Worm (Caenorhabditis elegans) whole organism, young adult: ENCODE data around the gene srx-137.

ENCODE experiments used
- F39B2.1 ChIP-seq: fragments of 200-800 bp; sonication (Bioruptor generic); IDR thresholded peaks from 2 replicates; pipeline ENCODE4 v1.3.6; 2022; ENCODE audit warnings: missing genetic modification reagents, missing genetic modification characterization, missing compliant biosample characterization
- F57A8.1 ChIP-seq: fragments of 200-800 bp; sonication (Bioruptor generic); optimal IDR thresholded peaks from 2 replicates; lab custom pipeline; 2018; ENCODE audit warnings: mild to moderate bottlenecking, missing genetic modification characterization, moderate library complexity, missing compliant biosample characterization
- F57C9.4 ChIP-seq: sonication (generic microtip); optimal IDR thresholded peaks from 2 replicates; lab custom pipeline; 2017; ENCODE audit warnings: mild to moderate bottlenecking, missing genetic modification characterization, missing compliant biosample characterization
- K11D2.4 ChIP-seq: fragments of 200-800 bp; sonication (Bioruptor generic); IDR thresholded peaks from 2 replicates; pipeline ENCODE4 v1.3.6; 2022; ENCODE audit warnings: missing genetic modification reagents, missing genetic modification characterization, missing compliant biosample characterization
- T26A5.8 ChIP-seq: sonication (generic microtip); optimal IDR thresholded peaks from 2 replicates; lab custom pipeline; 2016; ENCODE audit warnings: missing genetic modification characterization, missing compliant biosample characterization
- Y79H2A.3 ChIP-seq: fragments of 200-800 bp; sonication (Bioruptor generic); conservative IDR thresholded peaks from 2 replicates; pipeline ENCODE4 v1.3.6; 2022; ENCODE audit warnings: missing genetic modification reagents, missing genetic modification characterization, missing compliant biosample characterization
- attf-3 ChIP-seq: fragments of 200-800 bp; sonication (Bioruptor generic); conservative IDR thresholded peaks from 2 replicates; pipeline ENCODE4 v1.3.6; 2022; ENCODE audit warnings: missing genetic modification reagents, missing genetic modification characterization, missing compliant biosample characterization
- attf-5 ChIP-seq: fragments of 200-800 bp; sonication (Bioruptor generic); optimal IDR thresholded peaks from 2 replicates; lab custom pipeline; 2018; ENCODE audit warnings: mild to moderate bottlenecking, missing genetic modification characterization, missing compliant biosample characterization
- cebp-2 ChIP-seq: fragments of 200-800 bp; sonication (Bioruptor generic); IDR thresholded peaks from 2 replicates; pipeline ENCODE4 v1.3.6; 2022; ENCODE audit warnings: missing genetic modification characterization, missing compliant biosample characterization
- ceh-100 ChIP-seq: fragments of 200-800 bp; sonication (Bioruptor generic); IDR thresholded peaks from 2 replicates; pipeline ENCODE4 v1.3.6; 2022; ENCODE audit warnings: missing genetic modification reagents, missing genetic modification characterization, missing compliant biosample characterization
- ceh-40 ChIP-seq: fragments of 200-800 bp; sonication (Bioruptor generic); IDR thresholded peaks from 2 replicates; pipeline ENCODE4 v1.3.6; 2022; ENCODE audit warnings: missing genetic modification characterization, missing compliant biosample characterization
- ceh-79 ChIP-seq: sonication (generic microtip); optimal IDR thresholded peaks from 2 replicates; lab custom pipeline; 2017; ENCODE audit warnings: mild to moderate bottlenecking, missing genetic modification characterization, missing compliant biosample characterization
- ceh-91 ChIP-seq: fragments of 200-800 bp; sonication (Bioruptor generic); IDR thresholded peaks from 2 replicates; pipeline ENCODE4 v1.3.6; 2022; ENCODE audit warnings: missing genetic modification reagents, missing genetic modification characterization, missing compliant biosample characterization
- chd-7 ChIP-seq: sonication (generic microtip); optimal IDR thresholded peaks from 2 replicates; lab custom pipeline; 2016; ENCODE audit warnings: mild to moderate bottlenecking, missing genetic modification characterization, moderate library complexity, missing compliant biosample characterization
- efl-1 ChIP-seq: fragments of 150-350 bp; optimal IDR thresholded peaks from 2 replicates; lab custom pipeline; 2014; ENCODE audit warnings: missing biosample characterization, missing genetic modification reagents, missing genetic modification characterization
- egl-18 ChIP-seq: fragments of 200-800 bp; sonication (Bioruptor generic); IDR thresholded peaks from 2 replicates; pipeline ENCODE4 v1.3.6; 2022; ENCODE audit warnings: missing genetic modification reagents, missing genetic modification characterization, missing compliant biosample characterization
- egl-44 ChIP-seq: fragments of 200-800 bp; sonication (Bioruptor generic); IDR thresholded peaks from 2 replicates; pipeline ENCODE4 v1.3.6; 2022; ENCODE audit warnings: missing genetic modification reagents, missing genetic modification characterization, missing compliant biosample characterization
- ets-4 ChIP-seq: fragments of 200-800 bp; sonication (Bioruptor generic); optimal IDR thresholded peaks from 2 replicates; lab custom pipeline; 2018; ENCODE audit warnings: mild to moderate bottlenecking, missing genetic modification characterization, missing compliant biosample characterization
- fkh-3 ChIP-seq: sonication (generic microtip); optimal IDR thresholded peaks from 2 replicates; lab custom pipeline; 2016; ENCODE audit warnings: mild to moderate bottlenecking, missing genetic modification characterization, missing compliant biosample characterization
- hlh-12 ChIP-seq: sonication (generic microtip); optimal IDR thresholded peaks from 2 replicates; lab custom pipeline; 2016; ENCODE audit warnings: missing genetic modification characterization, missing compliant biosample characterization
- hmg-1.2 ChIP-seq: fragments of 200-800 bp; sonication (Bioruptor generic); IDR thresholded peaks from 2 replicates; pipeline ENCODE4 v1.3.6; 2022; ENCODE audit warnings: missing genetic modification reagents, missing genetic modification characterization, missing compliant biosample characterization
- lin-35 ChIP-seq, 3 experiments: fragments of 150-350 bp in 2 of 3; sonication (generic microtip) in 1 of 3; optimal IDR thresholded peaks; 2 replicates each; lab custom pipeline; 2014 to 2018; ENCODE audit warnings: missing biosample characterization in 3 of 3, missing genetic modification characterization in 3 of 3, missing genetic modification reagents in 3 of 3
- lsl-1 ChIP-seq: fragments of 200-800 bp; sonication (Bioruptor generic); optimal IDR thresholded peaks from 2 replicates; lab custom pipeline; 2018; ENCODE audit warnings: mild to moderate bottlenecking, missing genetic modification characterization, moderate library complexity, missing compliant biosample characterization
- mxl-1 ChIP-seq: sonication (generic microtip); optimal IDR thresholded peaks from 2 replicates; lab custom pipeline; 2016; ENCODE audit warnings: missing genetic modification characterization, missing compliant biosample characterization
- nfyb-1 ChIP-seq: fragments of 200-800 bp; sonication (Bioruptor generic); IDR thresholded peaks from 2 replicates; pipeline ENCODE4 v1.3.6; 2022; ENCODE audit warnings: missing genetic modification reagents, missing genetic modification characterization, missing compliant biosample characterization
- nhr-90 ChIP-seq: sonication (generic microtip); optimal IDR thresholded peaks from 2 replicates; lab custom pipeline; 2016; ENCODE audit warnings: missing genotype, mild to moderate bottlenecking, missing genetic modification characterization, missing compliant biosample characterization
- pha-4 ChIP-seq: fragments of 150-350 bp; sonication (generic microtip); optimal IDR thresholded peaks from 2 replicates; lab custom pipeline; 2014; ENCODE audit warnings: missing biosample characterization, missing genetic modification reagents, missing genetic modification characterization
- rpc-1 ChIP-seq, 2 experiments: fragments of 150-350 bp in 1 of 2; sonication (generic microtip) in 1 of 2; optimal IDR thresholded peaks; 2 replicates each; lab custom pipeline; 2014 to 2018; ENCODE audit warnings: missing biosample characterization in 1 of 2, missing genetic modification characterization in 1 of 2, missing genetic modification reagents in 1 of 2, missing genotype in 1 of 2
- snpc-1.1 ChIP-seq: sonication (generic microtip); optimal IDR thresholded peaks from 2 replicates; lab custom pipeline; 2017; ENCODE audit warnings: missing genetic modification characterization, mild to moderate bottlenecking, missing compliant biosample characterization, antibody characterized with exemption, moderate library complexity, missing genotype, missing genetic modification reagents; ENCODE audit not compliant: insufficient read depth
- snpc-3.4 ChIP-seq: sonication (generic microtip); optimal IDR thresholded peaks from 2 replicates; lab custom pipeline; 2017; ENCODE audit warnings: missing genetic modification characterization, mild to moderate bottlenecking, missing compliant biosample characterization, antibody characterized with exemption, moderate library complexity, missing genotype, missing genetic modification reagents
- tbp1 ChIP-seq: fragments of 200-800 bp; sonication (Bioruptor generic); optimal IDR thresholded peaks from 2 replicates; lab custom pipeline; 2018; ENCODE audit warnings: mild to moderate bottlenecking, missing genetic modification characterization, missing compliant biosample characterization
- zfh-2 ChIP-seq: fragments of 200-800 bp; sonication (Bioruptor generic); conservative IDR thresholded peaks from 2 replicates; pipeline ENCODE4 v1.3.6; 2022; ENCODE audit warnings: missing genetic modification reagents, missing genetic modification characterization, missing compliant biosample characterization
- zim-3 ChIP-seq: sonication (generic microtip); optimal IDR thresholded peaks from 2 replicates; lab custom pipeline; 2017; ENCODE audit warnings: mild to moderate bottlenecking, missing genetic modification characterization, moderate library complexity, missing compliant biosample characterization
- ztf-26 ChIP-seq: sonication (generic microtip); optimal IDR thresholded peaks from 2 replicates; lab custom pipeline; 2017; ENCODE audit warnings: missing genetic modification characterization, missing compliant biosample characterization

Gene srx-137

ce11 chrV:13827920-13828319 is 34.7 kb upstream of the srx-137 start, which contains the start of gene nrf-5:
nrf-5 (plus strand) TSS chrV:13828267.
- TF ChIP-seq chd-7 (tag; lab: Kevin White, UChicago) = no peak
- no peak for TF ChIP-seq F57C9.4
- no peak for TF ChIP-seq egl-44 (GFP tag; lab: Robert Waterston, UW)
- no peak for TF ChIP-seq K11D2.4
- TF ChIP-seq tbp1 (GFP tag; lab: Kevin White, UChicago) = no peak

ce11 chrV:13830813-13831212 is 31.8 kb upstream of the srx-137 start, which contains the start of gene str-165:
str-165 (plus strand) TSS chrV:13831113.
- TF ChIP-seq ceh-79 (no peak), ztf-26 (tag; lab: Kevin White, UChicago) (no peak), attf-3 (GFP tag; lab: Robert Waterston, UW) (no peak), zim-3 (tag; lab: Kevin White, UChicago) (no peak), snpc-3.4 (no peak), nfyb-1 (no peak), egl-18 (GFP tag; lab: Robert Waterston, UW) (no peak), ceh-91 (GFP tag; lab: Robert Waterston, UW) (no peak), attf-5 (GFP tag; lab: Kevin White, UChicago) (no peak), ceh-40 (GFP tag; lab: Robert Waterston, UW) (no peak), hlh-12 (tag; lab: Kevin White, UChicago) (no peak), ceh-100 (GFP tag; lab: Robert Waterston, UW) (no peak), cebp-2 (GFP tag; lab: Robert Waterston, UW) (no peak), fkh-3 (tag; lab: Kevin White, UChicago) (no peak), snpc-1.1 (no peak), tbp1 (GFP tag; lab: Kevin White, UChicago) (no peak), lin-35 (GFP tag; optimal IDR thresholded peaks at IDR 0.05; lab: Kevin White, UChicago) (no peak), pha-4 (tag; lab: Kevin White, UChicago) (no peak)
- TF ChIP-seq, all 124 proteins: peak for 0

- no peak for TF ChIP-seq ets-4
- no peak for TF ChIP-seq ceh-100 (GFP tag; lab: Robert Waterston, UW)
- no peak for TF ChIP-seq mxl-1
- no peak for TF ChIP-seq nhr-90 (tag; lab: Kevin White, UChicago)
- TF ChIP-seq rpc-1 (optimal IDR thresholded peaks at IDR 0.05; lab: Kevin White, UChicago) = no peak
- TF ChIP-seq rpc-1 (tag; optimal IDR thresholded peaks at IDR 0.05; lab: Kevin White, UChicago) = no peak
- TF ChIP-seq hmg-1.2 = no peak
- no peak for TF ChIP-seq F57A8.1 (GFP tag; lab: Kevin White, UChicago)
- TF ChIP-seq F39B2.1 (GFP tag; lab: Robert Waterston, UW) = no peak
- TF ChIP-seq ceh-40 (GFP tag; lab: Robert Waterston, UW) = no peak
- no peak for TF ChIP-seq lin-35 (GFP tag; optimal IDR thresholded peaks at IDR 0.05; lab: Kevin White, UChicago)
- no peak for TF ChIP-seq Y79H2A.3
- TF ChIP-seq pha-4 (tag; lab: Kevin White, UChicago) = no peak
- no peak for TF ChIP-seq lsl-1 (GFP tag; lab: Kevin White, UChicago)
- TF ChIP-seq zfh-2 (GFP tag; lab: Robert Waterston, UW) = no peak
Measured at ce11 chrV:13833951-13834350, 28.7 kb upstream of the srx-137 start, which contains the start of gene srx-129. srx-129 (plus strand) TSS chrV:13834251.

ce11 chrV:13837173-13837572 is 25.4 kb upstream of the srx-137 start, which contains the start of gene srx-128:
srx-128 (plus strand) TSS chrV:13837473.
- TF ChIP-seq Y79H2A.3 (no peak), efl-1 (GFP tag; lab: Kevin White, UChicago) (no peak), T26A5.8 (no peak)
